Worm (Caenorhabditis elegans): ENCODE measurements around the gene sorf-2.

The sorf-2 gene

ce11 chrIII:5349250-5349649 lies 22.8 kb downstream of the sorf-2 start, which contains the start of gene thoc-5 (continued):
- TF ChIP-seq unc-42 (tag; optimal IDR thresholded peaks at IDR 0.05) (peak; percentile 20), tbx-7 (tag; optimal IDR thresholded peaks at IDR 0.05) (peak; percentile 92), hlh-13 (GFP tag; optimal IDR thresholded peaks at IDR 0.05) (no peak), ceh-18 (tag; optimal IDR thresholded peaks at IDR 0.05) (peak; percentile 10), ttx-3 (tag; optimal IDR thresholded peaks at IDR 0.05) (peak; percentile 10), hlh-8 (tag; optimal IDR thresholded peaks at IDR 0.05) (peak; percentile 83), sox-2 (GFP tag; IDR thresholded peaks at IDR 0.05) (no peak), ceh-14 (tag; optimal IDR thresholded peaks at IDR 0.05) (peak; percentile 31), K02D7.2 (tag; optimal IDR thresholded peaks at IDR 0.05) (no peak), ceh-19 (GFP tag; optimal IDR thresholded peaks at IDR 0.05) (peak; percentile 4), C08G9.2 (tag; optimal IDR thresholded peaks at IDR 0.05) (peak; percentile 99), ceh-2 (tag; optimal IDR thresholded peaks at IDR 0.05) (peak; percentile 97), ama-1 (optimal IDR thresholded peaks at IDR 0.05) (no peak), unc-86 (tag; optimal IDR thresholded peaks at IDR 0.05) (peak; percentile 11), gmeb-2 (tag; optimal IDR thresholded peaks at IDR 0.05) (no peak), nhr-11 (tag; optimal IDR thresholded peaks at IDR 0.05) (no peak), mec-3 (tag; optimal IDR thresholded peaks at IDR 0.05; ENCODE audit: borderline replicate concordance) (peak; percentile 58), unc-55 (GFP tag; optimal IDR thresholded peaks at IDR 0.05) (no peak), T23F11.4 (GFP tag; optimal IDR thresholded peaks at IDR 0.05) (no peak)

ce11 chrIII:5361909-5362308 lies 35.5 kb downstream of the sorf-2 start, which contains the start of gene Y32H12A.1:
TSS of gene Y32H12A.1 (plus strand) at chrIII:5362209.
- TF ChIP-seq unc-55 (GFP tag; optimal IDR thresholded peaks at IDR 0.05): no peak
- no peak for TF ChIP-seq nhr-232 (tag; optimal IDR thresholded peaks at IDR 0.05)
- TF ChIP-seq ztf-16 (tag; optimal IDR thresholded peaks at IDR 0.05): no peak
- no peak for TF ChIP-seq gmeb-2 (tag; optimal IDR thresholded peaks at IDR 0.05)
- TF ChIP-seq ceh-18 (tag; optimal IDR thresholded peaks at IDR 0.05): no peak
- TF ChIP-seq ceh-31 (tag; optimal IDR thresholded peaks at IDR 0.05): no peak
- no peak for TF ChIP-seq ceh-14 (tag; optimal IDR thresholded peaks at IDR 0.05)
- no peak for TF ChIP-seq lim-6 (tag; optimal IDR thresholded peaks at IDR 0.05)
- no peak for TF ChIP-seq odd-2 (tag; optimal IDR thresholded peaks at IDR 0.05)
- no peak for TF ChIP-seq ceh-30 (tag; optimal IDR thresholded peaks at IDR 0.05)
- TF ChIP-seq tbx-2 (tag; optimal IDR thresholded peaks at IDR 0.05): no peak
- no peak for TF ChIP-seq K09A11.1 (tag; optimal IDR thresholded peaks at IDR 0.05; ENCODE audit: insufficient read depth)
- TF ChIP-seq ceh-2 (tag; optimal IDR thresholded peaks at IDR 0.05): no peak
- TF ChIP-seq Y22D7AL.16 (tag; optimal IDR thresholded peaks at IDR 0.05): no peak
- no peak for TF ChIP-seq dmd-4 (tag; optimal IDR thresholded peaks at IDR 0.05; ENCODE audit: borderline replicate concordance)
- TF ChIP-seq ceh-9 (tag; optimal IDR thresholded peaks at IDR 0.05): no peak
- no peak for TF ChIP-seq K02D7.2 (tag; optimal IDR thresholded peaks at IDR 0.05)

- TF ChIP-seq sox-4 (tag; optimal IDR thresholded peaks at IDR 0.05) (no peak), npax-4 (tag; optimal IDR thresholded peaks at IDR 0.05) (no peak), pqm-1 (tag; optimal IDR thresholded peaks at IDR 0.05) (no peak), sdc-2 (tag; optimal IDR thresholded peaks at IDR 0.05) (no peak), rnt-1 (tag; optimal IDR thresholded peaks at IDR 0.05) (no peak), eyg-1 (tag; optimal IDR thresholded peaks at IDR 0.05) (no peak), ama-1 (optimal IDR thresholded peaks at IDR 0.05) (no peak), madf-2 (tag; optimal IDR thresholded peaks at IDR 0.05) (no peak), hlh-6 (tag; optimal IDR thresholded peaks at IDR 0.05) (no peak), pros-1 (tag; optimal IDR thresholded peaks at IDR 0.05) (no peak), ahr-1 (tag; optimal IDR thresholded peaks at IDR 0.05) (no peak)
Observed at ce11 chrIII:5367995-5368899, 41.8 kb downstream of the sorf-2 start, which contains the start of gene dhs-9. TSS of gene dhs-9 (minus strand) at chrIII:5368045.
